Fruit fly (Drosophila melanogaster): ENCODE measurements around the gene BBS8.

Gene BBS8

dm6 chr2L:472073-472590, 49.5 kb downstream of the BBS8 start, which contains the start of gene CG4297 (continued):
- TF ChIP-seq CG34406 (GFP tag; optimal IDR thresholded peaks at IDR 0.05) = peak; percentile 71
- TF ChIP-seq CG32006 (GFP tag; optimal IDR thresholded peaks at IDR 0.05) = peak; percentile 90
- peak; percentile 80 for TF ChIP-seq CG1621 (tag; optimal IDR thresholded peaks at IDR 0.05)
- TF ChIP-seq Ets21C (GFP tag; optimal IDR thresholded peaks at IDR 0.05) = peak; percentile 65
- peak; percentile 74 for TF ChIP-seq dsx (GFP tag; optimal IDR thresholded peaks at IDR 0.05; ENCODE audit: poor library complexity, severe bottlenecking)
- TF ChIP-seq CG6808 (GFP tag; optimal IDR thresholded peaks at IDR 0.05) = peak; percentile 72
- TF ChIP-seq Hr38 (GFP tag; optimal IDR thresholded peaks at IDR 0.05) = no peak
- TF ChIP-seq Met (GFP tag; optimal IDR thresholded peaks at IDR 0.05) = peak; percentile 72
- peak; percentile 96 for TF ChIP-seq Eip78C (GFP tag)
- peak; percentile 77 for TF ChIP-seq Ets96B (tag; optimal IDR thresholded peaks at IDR 0.05)
- no peak for TF ChIP-seq CG15336 (GFP tag; IDR thresholded peaks at IDR 0.05)
- TF ChIP-seq CG8119 (GFP tag; IDR thresholded peaks at IDR 0.05) = no peak
- TF ChIP-seq eg (GFP tag; IDR thresholded peaks at IDR 0.05) = no peak
- TF ChIP-seq fkh (GFP tag; optimal IDR thresholded peaks at IDR 0.05) = peak; percentile 41
- TF ChIP-seq Smox (GFP tag; optimal IDR thresholded peaks at IDR 0.05) = peak; percentile 76
- peak; percentile 68 for TF ChIP-seq CG7368 (GFP tag; optimal IDR thresholded peaks at IDR 0.05)
- TF ChIP-seq CG4318 (GFP tag; optimal IDR thresholded peaks at IDR 0.05) = peak; percentile 73
- peak; percentile 64 for TF ChIP-seq Eip93F (GFP tag; optimal IDR thresholded peaks at IDR 0.05)
- TF ChIP-seq CG6792 (GFP tag; optimal IDR thresholded peaks at IDR 0.05) = peak; percentile 83
- TF ChIP-seq achi (GFP tag; optimal IDR thresholded peaks at IDR 0.05) = peak; percentile 71
- TF ChIP-seq CG10631 (GFP tag; optimal IDR thresholded peaks at IDR 0.05) = peak; percentile 74
- peak; percentile 84 for TF ChIP-seq CG3919 (GFP tag; optimal IDR thresholded peaks at IDR 0.05)
- no peak for TF ChIP-seq fd85E (GFP tag; optimal IDR thresholded peaks at IDR 0.05)
- peak; percentile 50 for TF ChIP-seq Blimp-1 (GFP tag; optimal IDR thresholded peaks at IDR 0.05)
- no peak for TF ChIP-seq CG6163 (GFP tag; IDR thresholded peaks at IDR 0.05)
- TF ChIP-seq Eip75B (GFP tag; optimal IDR thresholded peaks at IDR 0.05) = peak; percentile 81
- peak; percentile 83 for TF ChIP-seq Sox14 (GFP tag; optimal IDR thresholded peaks at IDR 0.05)
- TF ChIP-seq dac (GFP tag; optimal IDR thresholded peaks at IDR 0.05) = peak; percentile 84
- peak; percentile 38 for TF ChIP-seq fd59A (GFP tag; optimal IDR thresholded peaks at IDR 0.05)
- peak; percentile 83 for TF ChIP-seq CG10669 (GFP tag; optimal IDR thresholded peaks at IDR 0.05)
- TF ChIP-seq CG11762 (GFP tag; optimal IDR thresholded peaks at IDR 0.05; ENCODE audit: insufficient read depth) = peak; percentile 73
- peak; percentile 73 for TF ChIP-seq spab (GFP tag; optimal IDR thresholded peaks at IDR 0.05)
- peak; percentile 92 for TF ChIP-seq svp (GFP tag)
- TF ChIP-seq acj6 (GFP tag; optimal IDR thresholded peaks at IDR 0.05) = peak; percentile 81
- TF ChIP-seq Lpt (GFP tag; optimal IDR thresholded peaks at IDR 0.05) = peak; percentile 81
- TF ChIP-seq CG31627 (GFP tag; optimal IDR thresholded peaks at IDR 0.05) = peak; percentile 79

- TF ChIP-seq Eip75B (GFP tag; optimal IDR thresholded peaks at IDR 0.05) (no peak), salr (GFP tag; optimal IDR thresholded peaks at IDR 0.05) (no peak), dsx (GFP tag; optimal IDR thresholded peaks at IDR 0.05; ENCODE audit: poor library complexity, severe bottlenecking) (no peak), achi (GFP tag; optimal IDR thresholded peaks at IDR 0.05) (peak; percentile 72), OdsH (GFP tag; optimal IDR thresholded peaks at IDR 0.05) (no peak), CG8632 (GFP tag; optimal IDR thresholded peaks at IDR 0.05) (no peak), vri (GFP tag; optimal IDR thresholded peaks at IDR 0.05) (no peak)
Observed at dm6 chr2L:472829-473228, 50.2 kb downstream of the BBS8 start, which contains the start of gene MED15. MED15 (plus strand) TSS chr2L:473013.

All from whole organism, prepupa.